Worm (Caenorhabditis elegans) whole organism, L2 larva: Measurements from ENCODE around the gene T25C12.3.

Source experiments
- ama-1 ChIP-seq: fragments of 150-350 bp; optimal IDR thresholded peaks from 2 replicates; lab custom pipeline; 2018; ENCODE audit warnings: inconsistent platforms
- ceh-82 ChIP-seq: fragments of 150-350 bp; optimal IDR thresholded peaks from 2 replicates; lab custom pipeline; 2014; ENCODE audit warnings: missing biosample characterization, missing genetic modification characterization
- elt-3 ChIP-seq: sonication (generic microtip); optimal IDR thresholded peaks from 2 replicates; lab custom pipeline; 2017; ENCODE audit warnings: missing biosample characterization, missing genetic modification characterization
- lin-39 ChIP-seq: fragments of 150-350 bp; optimal IDR thresholded peaks from 2 replicates; lab custom pipeline; 2014; ENCODE audit warnings: missing biosample characterization, missing genetic modification reagents, missing genetic modification characterization
- mdl-1 ChIP-seq, 2 experiments: fragments of 150-350 bp in 1 of 2; sonication (generic microtip) in 1 of 2; optimal IDR thresholded peaks; 2 replicates each; lab custom pipeline; 2017; ENCODE audit warnings: missing biosample characterization in 2 of 2, missing genetic modification characterization in 2 of 2
- nhr-12 ChIP-seq: fragments of 150-350 bp; optimal IDR thresholded peaks from 2 replicates; lab custom pipeline; 2014; ENCODE audit warnings: missing biosample characterization, missing genetic modification characterization
- nhr-25 ChIP-seq: fragments of 150-350 bp; sonication (generic microtip); optimal IDR thresholded peaks from 3 replicates; lab custom pipeline; 2014; ENCODE audit warnings: missing biosample characterization, missing genetic modification characterization
- nhr-6 ChIP-seq: fragments of 150-350 bp; optimal IDR thresholded peaks from 2 replicates; lab custom pipeline; 2014; ENCODE audit warnings: missing biosample characterization, missing genetic modification characterization
- skn-1 ChIP-seq: sonication (generic microtip); optimal IDR thresholded peaks from 2 replicates; lab custom pipeline; 2017; ENCODE audit warnings: missing biosample characterization, missing genetic modification characterization
- sma-3 ChIP-seq: sonication (generic microtip); optimal IDR thresholded peaks from 2 replicates; lab custom pipeline; 2016; ENCODE audit warnings: missing genetic modification reagents, missing genetic modification characterization, missing compliant biosample characterization
- snpc-4 ChIP-seq: fragments of 150-350 bp; optimal IDR thresholded peaks from 2 replicates; lab custom pipeline; 2014; ENCODE audit warnings: missing biosample characterization, missing genetic modification characterization
- unc-39 ChIP-seq: fragments of 150-350 bp; optimal IDR thresholded peaks from 2 replicates; lab custom pipeline; 2014; ENCODE audit warnings: missing biosample characterization, missing genetic modification characterization
- ztf-4 ChIP-seq: fragments of 150-350 bp; optimal IDR thresholded peaks from 2 replicates; lab custom pipeline; 2014; ENCODE audit warnings: missing biosample characterization, missing genetic modification characterization

DNA sequence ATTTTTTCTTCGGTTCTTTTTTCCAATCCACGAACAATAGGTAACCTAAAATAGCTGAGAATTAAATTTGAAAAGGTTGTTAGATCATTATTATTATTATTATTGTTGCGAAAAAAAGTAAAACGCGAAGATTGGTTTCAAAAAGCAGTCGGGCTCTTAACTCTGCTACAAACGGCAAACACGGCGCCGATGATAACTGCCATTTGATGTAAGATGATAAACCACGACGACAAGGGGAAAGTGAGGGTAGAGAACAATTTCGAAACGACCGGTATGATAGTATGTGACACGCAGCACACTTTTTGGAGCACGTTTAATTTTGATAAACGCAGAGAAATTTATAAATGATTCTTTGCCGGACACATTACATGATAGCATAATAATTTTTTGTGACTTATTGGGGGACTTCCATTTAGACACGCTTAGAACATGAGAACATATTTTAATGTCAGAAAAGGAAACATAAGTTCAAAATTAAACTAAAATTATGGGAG, 19.3 kb upstream of the T25C12.3 start, which contains the start of gene hpo-34:
- no peak for TF ChIP-seq snpc-4 (tag; lab: Kevin White, UChicago)
- no peak for TF ChIP-seq nhr-25 (tag; lab: Kevin White, UChicago)
- TF ChIP-seq elt-3 (tag; lab: Kevin White, UChicago), result no peak
- no peak for TF ChIP-seq ztf-4 (tag; lab: Kevin White, UChicago)
- no peak for TF ChIP-seq mdl-1 (tag; optimal IDR thresholded peaks at IDR 0.05; lab: Kevin White, UChicago)
- no peak for TF ChIP-seq ama-1 (lab: Kevin White, UChicago)
- no peak for TF ChIP-seq nhr-6 (tag; lab: Kevin White, UChicago)
- TF ChIP-seq unc-39 (tag; lab: Kevin White, UChicago), result no peak
- TF ChIP-seq lin-39 (tag; lab: Kevin White, UChicago), result no peak
- TF ChIP-seq ceh-82, result no peak
- no peak for TF ChIP-seq sma-3 (GFP tag; lab: Kevin White, UChicago)
- no peak for TF ChIP-seq nhr-12 (tag; lab: Kevin White, UChicago)
- no peak for TF ChIP-seq skn-1 (tag; lab: Kevin White, UChicago)
